Worm (Caenorhabditis elegans): ENCODE data around the gene lipl-5.

The lipl-5 gene

DNA sequence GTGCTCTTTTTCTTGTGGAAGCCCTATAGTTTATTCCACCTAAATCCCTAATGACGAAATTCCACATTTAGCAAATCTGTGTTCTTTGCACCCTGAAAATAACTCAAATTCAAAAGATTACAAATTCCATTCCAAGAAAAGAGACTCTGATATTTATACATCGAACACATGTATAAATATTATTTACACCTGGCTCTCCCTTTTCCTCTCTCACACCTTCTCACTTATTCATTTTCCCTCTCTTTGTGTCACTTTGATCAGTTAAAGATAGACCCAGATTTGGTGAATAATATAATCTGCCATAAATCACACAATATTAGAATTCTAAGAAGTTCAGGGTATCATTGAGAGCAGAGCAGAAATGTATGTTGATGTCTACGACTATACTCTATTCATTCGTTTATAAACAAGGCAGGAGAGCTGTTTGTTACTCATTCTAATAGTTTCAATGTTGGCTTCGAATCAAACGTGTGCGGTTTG lies 6.7 kb downstream of the lipl-5 start, which contains the start of gene nhr-254:
Gene nhr-254, plus strand, starts transcription at position 430 of the 480 bp plus-strand sequence.
- TF ChIP-seq F13C5.2 (tag; optimal IDR thresholded peaks at IDR 0.05) (no peak), ama-1 (optimal IDR thresholded peaks at IDR 0.05) (no peak), pes-1 (GFP tag; IDR thresholded peaks at IDR 0.05) (no peak), tbx-11 (GFP tag; IDR thresholded peaks at IDR 0.05) (no peak), sea-1 (GFP tag; conservative IDR thresholded peaks at IDR 0.05) (no peak), hmg-4 (GFP tag; optimal IDR thresholded peaks at IDR 0.05) (no peak)

DNA sequence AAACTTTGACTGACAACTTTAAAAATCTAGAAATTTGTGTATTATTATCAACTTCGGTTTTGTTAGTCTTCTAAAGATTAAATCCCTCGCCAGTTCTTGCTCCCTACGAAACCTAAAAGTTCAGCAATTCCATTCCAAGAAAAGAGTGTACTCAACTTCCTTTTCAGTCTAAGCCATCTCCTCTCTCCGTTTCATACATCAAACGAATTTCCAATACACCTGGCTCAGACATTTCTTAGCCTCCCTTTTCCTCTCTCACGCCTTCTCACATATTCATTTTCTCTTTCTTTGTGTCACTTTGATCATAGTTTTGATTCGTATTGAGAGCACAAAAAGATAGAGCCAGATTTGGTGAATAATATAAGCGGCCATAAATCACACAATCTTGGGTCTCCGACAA lies 10.8 kb downstream of the lipl-5 start, which contains the start of gene nhr-253:
Gene nhr-253, plus strand, starts transcription at position 285 of the 400 bp plus-strand sequence.
- no peak for TF ChIP-seq hnd-1 (tag; optimal IDR thresholded peaks at IDR 0.05)
- no peak for TF ChIP-seq tra-4 (tag; optimal IDR thresholded peaks at IDR 0.05)
- no peak for TF ChIP-seq scrt-1 (GFP tag; IDR thresholded peaks at IDR 0.05)
- TF ChIP-seq sea-1 (GFP tag; conservative IDR thresholded peaks at IDR 0.05) = no peak
- no peak for TF ChIP-seq hmg-4 (GFP tag; optimal IDR thresholded peaks at IDR 0.05)
- no peak for TF ChIP-seq ceh-36 (tag; optimal IDR thresholded peaks at IDR 0.05)
- no peak for TF ChIP-seq flt-1 (GFP tag; IDR thresholded peaks at IDR 0.05)
- no peak for TF ChIP-seq ceh-13 (GFP tag; optimal IDR thresholded peaks at IDR 0.05)
- TF ChIP-seq ets-7 (tag; optimal IDR thresholded peaks at IDR 0.05) = no peak
- TF ChIP-seq B0310.2 (tag; optimal IDR thresholded peaks at IDR 0.05) = no peak
- no peak for TF ChIP-seq pes-1 (GFP tag; IDR thresholded peaks at IDR 0.05)
- no peak for TF ChIP-seq tbx-37 (GFP tag; conservative IDR thresholded peaks at IDR 0.05)
- TF ChIP-seq F13C5.2 (tag; optimal IDR thresholded peaks at IDR 0.05) = no peak
- no peak for TF ChIP-seq ama-1 (optimal IDR thresholded peaks at IDR 0.05)
- no peak for TF ChIP-seq aly-1 (tag; optimal IDR thresholded peaks at IDR 0.05)
- no peak for TF ChIP-seq hmbx-1 (tag; optimal IDR thresholded peaks at IDR 0.05)
- TF ChIP-seq tbx-11 (GFP tag; IDR thresholded peaks at IDR 0.05) = no peak

DNA sequence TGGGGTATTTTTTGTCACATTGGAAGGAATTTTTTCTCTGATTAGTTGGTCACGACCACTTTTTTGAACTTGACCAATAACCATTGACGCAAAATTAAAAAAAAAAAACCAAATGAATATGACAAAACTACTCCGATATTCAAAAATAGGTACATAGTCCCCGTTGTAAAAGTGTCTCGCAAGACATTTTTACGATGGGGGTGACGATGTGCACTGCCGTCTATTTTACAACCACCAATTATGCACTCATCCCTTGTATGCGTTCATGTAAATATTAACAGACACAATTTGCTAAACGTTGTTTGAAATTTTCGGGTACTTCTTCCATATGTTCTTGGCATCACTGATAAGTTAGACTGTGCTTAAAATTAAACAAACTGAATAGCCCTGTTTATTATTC lies 14.2 kb downstream of the lipl-5 start, which contains the start of gene scl-27:
Gene scl-27, plus strand, starts transcription at position 301 of the 400 bp plus-strand sequence.
- TF ChIP-seq flt-1 (GFP tag; IDR thresholded peaks at IDR 0.05) = no peak
- no peak for TF ChIP-seq ceh-36 (tag; optimal IDR thresholded peaks at IDR 0.05)
- no peak for TF ChIP-seq tra-4 (tag; optimal IDR thresholded peaks at IDR 0.05)
- TF ChIP-seq hmbx-1 (tag; optimal IDR thresholded peaks at IDR 0.05) = no peak
- no peak for TF ChIP-seq tbx-37 (GFP tag; conservative IDR thresholded peaks at IDR 0.05)
- TF ChIP-seq aly-1 (tag; optimal IDR thresholded peaks at IDR 0.05) = no peak
- TF ChIP-seq F13C5.2 (tag; optimal IDR thresholded peaks at IDR 0.05) = no peak
- TF ChIP-seq scrt-1 (GFP tag; IDR thresholded peaks at IDR 0.05) = no peak
- TF ChIP-seq sea-1 (GFP tag; conservative IDR thresholded peaks at IDR 0.05) = no peak
- no peak for TF ChIP-seq ets-7 (tag; optimal IDR thresholded peaks at IDR 0.05)
- no peak for TF ChIP-seq hnd-1 (tag; optimal IDR thresholded peaks at IDR 0.05)
- no peak for TF ChIP-seq pes-1 (GFP tag; IDR thresholded peaks at IDR 0.05)
- no peak for TF ChIP-seq ceh-13 (GFP tag; optimal IDR thresholded peaks at IDR 0.05)
- TF ChIP-seq B0310.2 (tag; optimal IDR thresholded peaks at IDR 0.05) = no peak
- TF ChIP-seq tbx-11 (GFP tag; IDR thresholded peaks at IDR 0.05) = no peak

DNA sequence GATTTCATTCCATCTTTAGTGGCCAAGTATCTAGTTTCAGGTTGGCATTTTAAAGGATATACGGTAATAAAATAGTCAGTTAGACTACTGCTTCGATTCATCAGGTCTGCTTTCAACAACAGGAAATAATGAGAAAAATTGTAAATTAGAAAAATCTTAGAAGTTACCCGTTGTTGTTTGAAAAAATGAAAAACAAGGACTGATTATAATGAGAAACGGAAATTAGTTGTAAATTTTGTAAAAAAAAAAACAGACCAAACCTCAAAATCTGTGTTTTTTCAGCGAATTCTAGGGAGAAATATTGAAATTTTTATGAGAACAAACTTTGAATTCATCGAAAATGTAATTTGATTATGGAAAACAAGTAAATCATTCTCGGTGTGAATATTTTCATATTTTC lies 17.5 kb downstream of the lipl-5 start, which contains the start of gene srh-62:
Gene srh-62, minus strand, starts transcription at position 101 of the 400 bp plus-strand sequence.
- no peak for TF ChIP-seq ama-1 (optimal IDR thresholded peaks at IDR 0.05)
- no peak for TF ChIP-seq aly-1 (tag; optimal IDR thresholded peaks at IDR 0.05)
- no peak for TF ChIP-seq ceh-13 (GFP tag; optimal IDR thresholded peaks at IDR 0.05)
- no peak for TF ChIP-seq pes-1 (GFP tag; IDR thresholded peaks at IDR 0.05)
- TF ChIP-seq hmbx-1 (tag; optimal IDR thresholded peaks at IDR 0.05) = no peak
- no peak for TF ChIP-seq tra-4 (tag; optimal IDR thresholded peaks at IDR 0.05)
- TF ChIP-seq hmg-4 (GFP tag; optimal IDR thresholded peaks at IDR 0.05) = no peak
- TF ChIP-seq sea-1 (GFP tag; conservative IDR thresholded peaks at IDR 0.05) = no peak
- TF ChIP-seq hnd-1 (tag; optimal IDR thresholded peaks at IDR 0.05) = no peak
- no peak for TF ChIP-seq B0310.2 (tag; optimal IDR thresholded peaks at IDR 0.05)
- no peak for TF ChIP-seq flt-1 (GFP tag; IDR thresholded peaks at IDR 0.05)
- no peak for TF ChIP-seq ceh-36 (tag; optimal IDR thresholded peaks at IDR 0.05)
- TF ChIP-seq F13C5.2 (tag; optimal IDR thresholded peaks at IDR 0.05) = no peak
- TF ChIP-seq tbx-11 (GFP tag; IDR thresholded peaks at IDR 0.05) = no peak
- TF ChIP-seq tbx-37 (GFP tag; conservative IDR thresholded peaks at IDR 0.05) = no peak
- no peak for TF ChIP-seq ets-7 (tag; optimal IDR thresholded peaks at IDR 0.05)
- no peak for TF ChIP-seq scrt-1 (GFP tag; IDR thresholded peaks at IDR 0.05)

DNA sequence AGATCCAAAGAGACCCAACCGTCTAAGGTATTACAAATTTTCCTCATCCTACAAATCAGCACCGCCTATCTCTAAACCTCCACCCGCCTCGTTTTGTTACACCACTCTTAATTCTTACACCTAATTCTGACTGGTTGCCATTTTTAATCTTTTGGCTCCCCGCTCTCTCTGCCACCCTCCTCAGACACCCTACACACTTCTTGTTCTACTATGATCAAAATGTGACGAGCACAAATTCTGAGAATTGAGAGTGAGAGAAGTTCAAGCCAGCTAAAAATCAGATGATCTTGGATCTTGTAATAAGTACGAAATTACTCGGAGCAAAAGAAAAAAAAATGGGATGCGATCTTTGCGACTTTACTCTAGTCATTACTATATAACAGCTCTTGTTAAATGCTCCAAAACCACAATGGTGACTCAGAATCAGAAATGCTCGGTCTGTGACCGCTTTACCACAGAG lies 18.7 kb downstream of the lipl-5 start, which contains the start of gene nhr-252:
Gene nhr-252, plus strand, starts transcription at position 410 of the 460 bp plus-strand sequence.
- no peak for TF ChIP-seq ama-1 (optimal IDR thresholded peaks at IDR 0.05)
- TF ChIP-seq F13C5.2 (tag; optimal IDR thresholded peaks at IDR 0.05) = no peak
- TF ChIP-seq sea-1 (GFP tag; conservative IDR thresholded peaks at IDR 0.05) = no peak
- TF ChIP-seq scrt-1 (GFP tag; IDR thresholded peaks at IDR 0.05) = no peak
- TF ChIP-seq ceh-36 (tag; optimal IDR thresholded peaks at IDR 0.05) = no peak
- no peak for TF ChIP-seq hmg-4 (GFP tag; optimal IDR thresholded peaks at IDR 0.05)
- TF ChIP-seq B0310.2 (tag; optimal IDR thresholded peaks at IDR 0.05) = no peak
- no peak for TF ChIP-seq hnd-1 (tag; optimal IDR thresholded peaks at IDR 0.05)
- TF ChIP-seq tra-4 (tag; optimal IDR thresholded peaks at IDR 0.05) = no peak

DNA sequence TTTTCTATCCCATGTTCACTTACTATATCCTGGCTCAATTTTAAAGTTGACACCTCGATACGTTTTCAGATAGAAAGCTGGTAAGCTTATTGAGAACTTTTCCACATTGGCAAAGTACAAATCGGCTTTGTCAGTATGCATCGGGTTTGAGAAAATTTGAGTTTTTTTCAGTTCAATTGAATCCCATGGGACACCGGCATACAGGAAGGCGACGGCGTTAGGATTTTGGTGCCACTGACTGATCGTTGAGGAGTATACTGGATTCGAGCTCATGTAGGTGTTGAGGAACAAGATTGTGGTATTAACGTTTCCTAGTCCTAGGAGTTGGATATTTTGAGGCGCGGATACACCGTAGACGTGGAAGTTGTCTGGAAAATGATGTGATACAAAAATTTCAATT lies 27.3 kb downstream of the lipl-5 start:
- TF ChIP-seq ceh-13 (GFP tag; optimal IDR thresholded peaks at IDR 0.05) = no peak

DNA sequence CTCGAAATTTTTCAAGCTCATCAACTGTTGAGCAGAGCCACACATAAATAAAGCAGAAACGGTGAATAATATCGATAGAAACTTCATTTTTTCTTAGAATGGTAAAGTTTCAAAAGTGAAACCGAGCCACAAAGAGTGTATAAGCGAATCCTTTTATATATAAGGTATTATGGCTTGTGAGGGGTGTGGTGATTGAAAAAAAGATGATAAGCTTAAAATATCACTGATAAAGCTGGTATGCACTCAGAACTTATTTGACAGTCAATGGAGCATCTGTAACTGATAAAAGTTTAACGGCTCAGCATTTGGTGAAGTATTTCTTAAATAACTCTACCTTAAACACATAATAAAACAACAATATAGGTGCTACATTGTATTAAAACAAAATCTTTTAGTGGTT lies 29.1 kb downstream of the lipl-5 start, which contains the start of gene dod-19:
Gene dod-19, minus strand, starts transcription at position 130 of the 400 bp plus-strand sequence.
- TF ChIP-seq tbx-37 (GFP tag; conservative IDR thresholded peaks at IDR 0.05) (no peak), hnd-1 (tag; optimal IDR thresholded peaks at IDR 0.05) (no peak), ceh-36 (tag; optimal IDR thresholded peaks at IDR 0.05) (no peak)

DNA sequence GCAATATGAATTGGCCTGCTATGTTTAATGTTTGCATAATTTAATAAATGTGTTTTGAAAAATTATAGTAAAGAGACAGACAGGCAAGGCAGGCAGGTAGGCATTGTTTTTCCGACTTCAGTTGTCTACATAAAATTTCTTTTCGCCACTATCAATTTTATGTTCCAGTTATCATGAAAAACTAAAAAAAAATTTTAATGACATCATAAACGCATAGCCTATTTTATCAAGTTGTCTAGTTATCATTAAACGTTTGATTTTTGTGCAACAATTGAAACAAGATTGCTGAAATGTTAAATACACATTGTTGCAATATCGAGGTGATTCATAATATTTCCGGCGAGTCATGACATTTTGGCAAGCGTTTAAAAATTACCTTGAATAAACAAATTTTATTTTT lies 29.5 kb downstream of the lipl-5 start:
- TF ChIP-seq tra-4 (tag; optimal IDR thresholded peaks at IDR 0.05) = no peak
- TF ChIP-seq sea-1 (GFP tag; conservative IDR thresholded peaks at IDR 0.05) = no peak
- no peak for TF ChIP-seq hnd-1 (tag; optimal IDR thresholded peaks at IDR 0.05)
- TF ChIP-seq ets-7 (tag; optimal IDR thresholded peaks at IDR 0.05) = no peak
- no peak for TF ChIP-seq hmg-4 (GFP tag; optimal IDR thresholded peaks at IDR 0.05)
- no peak for TF ChIP-seq ceh-36 (tag; optimal IDR thresholded peaks at IDR 0.05)
- no peak for TF ChIP-seq scrt-1 (GFP tag; IDR thresholded peaks at IDR 0.05)
- no peak for TF ChIP-seq tbx-37 (GFP tag; conservative IDR thresholded peaks at IDR 0.05)
- TF ChIP-seq tbx-11 (GFP tag; IDR thresholded peaks at IDR 0.05) = no peak
- no peak for TF ChIP-seq aly-1 (tag; optimal IDR thresholded peaks at IDR 0.05)
- TF ChIP-seq flt-1 (GFP tag; IDR thresholded peaks at IDR 0.05) = no peak
- TF ChIP-seq pes-1 (GFP tag; IDR thresholded peaks at IDR 0.05) = no peak
- TF ChIP-seq hmbx-1 (tag; optimal IDR thresholded peaks at IDR 0.05) = no peak
- TF ChIP-seq ama-1 (optimal IDR thresholded peaks at IDR 0.05) = no peak
- TF ChIP-seq B0310.2 (tag; optimal IDR thresholded peaks at IDR 0.05) = no peak
- no peak for TF ChIP-seq ceh-13 (GFP tag; optimal IDR thresholded peaks at IDR 0.05)
- no peak for TF ChIP-seq F13C5.2 (tag; optimal IDR thresholded peaks at IDR 0.05)

All from whole organism, early embryonic.